Worm (Caenorhabditis elegans): ENCODE data around the gene kap-1.

DNA sequence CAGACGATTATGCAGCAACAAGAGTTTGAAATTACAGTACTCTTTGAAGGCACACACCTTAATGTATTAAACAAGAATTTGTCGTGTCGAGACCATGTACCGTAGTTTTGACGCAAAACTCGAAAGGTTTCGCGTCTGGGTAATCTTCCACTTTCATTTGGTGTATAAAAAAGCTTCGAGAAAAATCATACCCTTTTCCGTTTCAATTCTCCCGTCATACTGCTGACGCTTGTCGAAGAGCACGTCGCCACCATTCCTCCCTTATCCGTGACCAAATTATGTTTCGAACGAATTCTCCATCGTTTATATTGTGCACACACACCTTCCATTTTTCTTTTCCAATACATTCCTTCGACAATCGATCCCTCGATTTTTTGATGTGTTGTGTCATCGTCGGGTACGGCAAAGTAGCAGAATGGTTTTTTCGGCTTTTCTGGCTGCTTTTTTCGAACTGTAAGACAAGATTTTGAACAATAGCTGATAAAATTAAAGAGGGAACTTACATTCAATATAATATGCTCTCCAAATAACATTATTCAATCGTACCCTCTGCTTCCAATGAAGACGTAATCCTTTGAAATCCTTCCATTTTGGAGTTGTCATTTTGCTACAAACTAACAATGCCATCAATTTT lies 35.3 kb downstream of the kap-1 start:
- TF ChIP-seq lin-35 (GFP tag; optimal IDR thresholded peaks at IDR 0.05) = no peak
- no peak for TF ChIP-seq nhr-11 (tag; optimal IDR thresholded peaks at IDR 0.05)
- TF ChIP-seq ceh-82 (tag; optimal IDR thresholded peaks at IDR 0.05) = no peak
- TF ChIP-seq snpc-4 (tag; optimal IDR thresholded peaks at IDR 0.05) = no peak
